Worm (Caenorhabditis elegans) whole organism, early embryonic: ENCODE data around the gene F36H12.5.

Experiments
- B0310.2 ChIP-seq: sonication (generic microtip); optimal IDR thresholded peaks from 2 replicates; lab custom pipeline; 2016; ENCODE audit warnings: mild to moderate bottlenecking, missing genetic modification characterization, missing compliant biosample characterization
- F13C5.2 ChIP-seq: sonication (generic microtip); optimal IDR thresholded peaks from 2 replicates; lab custom pipeline; 2017; ENCODE audit warnings: mild to moderate bottlenecking, missing genetic modification characterization, inconsistent platforms, missing compliant biosample characterization
- aly-1 ChIP-seq: sonication (generic microtip); optimal IDR thresholded peaks from 2 replicates; lab custom pipeline; 2016; ENCODE audit warnings: missing genetic modification characterization, missing compliant biosample characterization
- ama-1 ChIP-seq: fragments of 150-350 bp; optimal IDR thresholded peaks from 2 replicates; lab custom pipeline; 2014
- ceh-13 ChIP-seq: fragments of 200-800 bp; sonication (Bioruptor generic); optimal IDR thresholded peaks from 2 replicates; lab custom pipeline; 2018; ENCODE audit warnings: mild to moderate bottlenecking, missing genetic modification characterization, missing compliant biosample characterization
- ceh-36 ChIP-seq: sonication (generic microtip); optimal IDR thresholded peaks from 2 replicates; lab custom pipeline; 2016; ENCODE audit warnings: missing genetic modification characterization, inconsistent platforms, missing compliant biosample characterization
- ets-7 ChIP-seq: sonication (generic microtip); optimal IDR thresholded peaks from 2 replicates; lab custom pipeline; 2016; ENCODE audit warnings: missing genotype, missing genetic modification characterization, missing compliant biosample characterization
- hmg-4 ChIP-seq: fragments of 200-800 bp; sonication (Bioruptor generic); optimal IDR thresholded peaks from 2 replicates; lab custom pipeline; 2018; ENCODE audit warnings: mild to moderate bottlenecking, missing genetic modification characterization, missing compliant biosample characterization
- scrt-1 ChIP-seq: fragments of 200-800 bp; sonication (Bioruptor generic); IDR thresholded peaks from 2 replicates; pipeline ENCODE4 v1.3.6; 2022; ENCODE audit warnings: missing genetic modification characterization, missing compliant biosample characterization
- sea-1 ChIP-seq: fragments of 200-800 bp; sonication (Bioruptor generic); conservative IDR thresholded peaks from 2 replicates; pipeline ENCODE4 v1.3.6; 2022; ENCODE audit warnings: missing genetic modification characterization, missing compliant biosample characterization
- tbx-37 ChIP-seq: fragments of 200-800 bp; sonication (Bioruptor generic); conservative IDR thresholded peaks from 2 replicates; pipeline ENCODE4 v1.3.6; 2022; ENCODE audit warnings: missing genetic modification reagents, missing genetic modification characterization, missing compliant biosample characterization
- tra-4 ChIP-seq: sonication (generic microtip); optimal IDR thresholded peaks from 2 replicates; lab custom pipeline; 2017; ENCODE audit warnings: missing genetic modification characterization, missing compliant biosample characterization

DNA sequence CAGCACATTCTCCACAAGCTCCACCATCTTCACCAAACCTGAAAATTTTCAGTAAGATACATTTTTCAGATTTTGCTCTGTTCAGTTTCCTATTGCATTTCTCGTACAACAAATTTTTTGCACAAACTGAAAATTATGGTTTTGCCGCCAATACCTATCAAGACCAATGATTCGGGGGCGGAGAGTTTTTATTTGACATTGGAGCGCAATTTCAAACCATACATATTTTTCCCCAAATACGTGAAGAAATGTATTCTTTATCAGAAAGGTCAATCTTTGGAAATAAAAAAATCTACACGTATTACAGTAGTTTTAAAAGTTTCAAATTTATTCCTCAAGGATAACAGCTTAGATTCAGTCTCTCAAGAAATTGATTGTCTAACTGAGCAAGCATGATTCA lies at the start of gene F36H12.5:
- TF ChIP-seq ama-1 (lab: Kevin White, UChicago) (no peak), tbx-37 (no peak), ets-7 (no peak), F13C5.2 (tag; lab: Kevin White, UChicago) (no peak), ceh-36 (tag; lab: Kevin White, UChicago) (no peak), B0310.2 (tag; lab: Kevin White, UChicago) (no peak), ceh-13 (GFP tag; lab: Kevin White, UChicago) (no peak), scrt-1 (GFP tag; lab: Robert Waterston, UW) (no peak), hmg-4 (GFP tag; lab: Kevin White, UChicago) (no peak), sea-1 (no peak), tra-4 (no peak), aly-1 (tag; lab: Kevin White, UChicago) (no peak)
